Fruit fly (Drosophila melanogaster): ENCODE data around the gene CG4766.
A peak's percentile ranks its signal among the peaks of the same experiment; 100 is the strongest.

Gene CG4766

DNA sequence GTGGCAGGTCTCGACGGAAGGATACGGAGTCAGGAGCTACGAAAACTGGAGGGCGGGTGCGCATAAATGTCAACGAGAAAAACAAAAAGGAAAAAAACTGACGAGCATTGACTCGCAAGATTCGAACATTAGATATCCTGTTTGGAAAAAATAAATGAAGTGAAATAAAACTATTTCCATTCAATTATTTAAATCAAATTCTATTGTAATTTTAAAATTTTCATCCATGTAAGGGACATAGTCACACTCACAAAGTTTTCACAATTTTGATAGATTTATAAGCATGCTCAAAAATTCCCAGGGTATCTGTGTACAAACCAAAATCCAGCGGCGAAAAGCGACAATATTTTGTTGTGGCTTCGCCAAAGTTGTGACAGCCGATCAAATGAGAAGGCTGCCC is 4.6 kb downstream of the CG4766 start:
- TF ChIP-seq az2 (GFP tag; optimal IDR thresholded peaks at IDR 0.05), result peak; percentile 32
- peak; percentile 39; the same call in 1 of the 2 replicates for TF ChIP-seq HLH3B (GFP tag; IDR thresholded peaks at IDR 0.05)
- TF ChIP-seq CG34376 (GFP tag; optimal IDR thresholded peaks at IDR 0.05), result no peak
- TF ChIP-seq CG2129 (GFP tag; IDR thresholded peaks at IDR 0.05; ENCODE audit: partially characterized antibody), result no peak
- TF ChIP-seq mam (GFP tag; optimal IDR thresholded peaks at IDR 0.05), result no peak
- TF ChIP-seq H2.0 (GFP tag; IDR thresholded peaks at IDR 0.05), result peak; percentile 48; the same call in 1 of the 2 replicates
- no peak for TF ChIP-seq jing (GFP tag; optimal IDR thresholded peaks at IDR 0.05)
- TF ChIP-seq CG10979 (tag; optimal IDR thresholded peaks at IDR 0.05), result peak; percentile 59
- TF ChIP-seq zfh1 (GFP tag; IDR thresholded peaks at IDR 0.05), result peak; percentile 46; the same call in 1 of the 3 replicates
- TF ChIP-seq Hsf (GFP tag; optimal IDR thresholded peaks at IDR 0.05), result peak; percentile 29
- TF ChIP-seq CG11723 (GFP tag; optimal IDR thresholded peaks at IDR 0.05), result no peak
- 0 out of 3 replicates have a peak, but pooled peaks have one; percentile 8 for TF ChIP-seq ci (GFP tag; IDR thresholded peaks at IDR 0.05)
- no peak for TF ChIP-seq grn (GFP tag; optimal IDR thresholded peaks at IDR 0.05)
- TF ChIP-seq CG5245 (GFP tag; optimal IDR thresholded peaks at IDR 0.05), result peak; percentile 9
- TF ChIP-seq twi (tag; optimal IDR thresholded peaks at IDR 0.05), result no peak
- TF ChIP-seq Dbx (GFP tag; IDR thresholded peaks at IDR 0.05), result no peak
- no peak for TF ChIP-seq zen2 (GFP tag; IDR thresholded peaks at IDR 0.05; ENCODE audit: partially characterized antibody)
- TF ChIP-seq Deaf1 (tag; optimal IDR thresholded peaks at IDR 0.05), result no peak
- TF ChIP-seq tll (GFP tag; optimal IDR thresholded peaks at IDR 0.05), result no peak
- TF ChIP-seq CG12391 (tag; optimal IDR thresholded peaks at IDR 0.05), result peak; percentile 39
- TF ChIP-seq CG10565 (GFP tag; optimal IDR thresholded peaks at IDR 0.05), result no peak
- no peak for TF ChIP-seq CG8944 (GFP tag; optimal IDR thresholded peaks at IDR 0.05)
- TF ChIP-seq sisA (GFP tag; IDR thresholded peaks at IDR 0.05), result peak; percentile 35; the same call in 1 of the 2 replicates
- no peak for TF ChIP-seq CG4360 (GFP tag; IDR thresholded peaks at IDR 0.05)
- no peak for TF ChIP-seq org-1 (GFP tag; optimal IDR thresholded peaks at IDR 0.05)
- no peak for TF ChIP-seq BtbVII (GFP tag; optimal IDR thresholded peaks at IDR 0.05)
- no peak for TF ChIP-seq pan (optimal IDR thresholded peaks at IDR 0.05)
- no peak for TF ChIP-seq pan (GFP tag; optimal IDR thresholded peaks at IDR 0.05 in 1 of 2, IDR thresholded peaks at IDR 0.05 in 1 of 2)
- no peak for TF ChIP-seq CG14860 (GFP tag; IDR thresholded peaks at IDR 0.05; ENCODE audit: partially characterized antibody)
- TF ChIP-seq CG32772 (GFP tag; IDR thresholded peaks at IDR 0.05), result 0 out of 2 replicates have a peak, but pooled peaks have one; percentile 20
- no peak for TF ChIP-seq CG11696 (GFP tag; IDR thresholded peaks at IDR 0.05)
- peak; percentile 34 for TF ChIP-seq dmrt99B (tag; optimal IDR thresholded peaks at IDR 0.05)
- peak; percentile 36 for TF ChIP-seq fd96Cb (tag; optimal IDR thresholded peaks at IDR 0.05)
- 0 out of 2 replicates have a peak, but pooled peaks have one; percentile 29 for TF ChIP-seq slbo (GFP tag; IDR thresholded peaks at IDR 0.05)
- TF ChIP-seq CG15696 (tag; optimal IDR thresholded peaks at IDR 0.05), result peak; percentile 8
- no peak for TF ChIP-seq so (GFP tag; IDR thresholded peaks at IDR 0.05)
- TF ChIP-seq jigr1 (GFP tag; IDR thresholded peaks at IDR 0.05), result no peak
- TF ChIP-seq NK7.1 (GFP tag; optimal IDR thresholded peaks at IDR 0.05), result no peak
- no peak for TF ChIP-seq D (optimal IDR thresholded peaks at IDR 0.05)
- TF ChIP-seq D (GFP tag; optimal IDR thresholded peaks at IDR 0.05), result peak; percentile 9
- peak; percentile 13; the same call in 1 of the 2 replicates for TF ChIP-seq wor (GFP tag; IDR thresholded peaks at IDR 0.05)
- TF ChIP-seq grau (tag; optimal IDR thresholded peaks at IDR 0.05), result peak; percentile 37
- TF ChIP-seq sim (GFP tag; IDR thresholded peaks at IDR 0.05), result peak; percentile 43; the same call in 1 of the 2 replicates
- TF ChIP-seq Xrp1 (GFP tag; IDR thresholded peaks at IDR 0.05), result peak; percentile 60; the same call in 1 of the 2 replicates
- no peak for TF ChIP-seq dimm (GFP tag; IDR thresholded peaks at IDR 0.05)
- peak; percentile 28 for TF ChIP-seq Hr3 (GFP tag; optimal IDR thresholded peaks at IDR 0.05)
- peak; percentile 52 for TF ChIP-seq CG11504 (tag; optimal IDR thresholded peaks at IDR 0.05)
- TF ChIP-seq schlank (tag; optimal IDR thresholded peaks at IDR 0.05), result no peak
- TF ChIP-seq CoRest (tag; optimal IDR thresholded peaks at IDR 0.05), result peak; percentile 8
- no peak for TF ChIP-seq lbe (GFP tag; optimal IDR thresholded peaks at IDR 0.05)
- peak in 1 of 3 experiments; percentile 27 for TF ChIP-seq lola (GFP tag; optimal IDR thresholded peaks at IDR 0.05)

Measured in whole organism, embryonic.